Worm (Caenorhabditis elegans) whole organism, early embryonic: Measurements from ENCODE around the gene clec-261.

ENCODE experiments used
- B0310.2 ChIP-seq: sonication (generic microtip); optimal IDR thresholded peaks from 2 replicates; lab custom pipeline; 2016; ENCODE audit warnings: mild to moderate bottlenecking, missing genetic modification characterization, missing compliant biosample characterization
- F13C5.2 ChIP-seq: sonication (generic microtip); optimal IDR thresholded peaks from 2 replicates; lab custom pipeline; 2017; ENCODE audit warnings: mild to moderate bottlenecking, missing genetic modification characterization, inconsistent platforms, missing compliant biosample characterization
- aly-1 ChIP-seq: sonication (generic microtip); optimal IDR thresholded peaks from 2 replicates; lab custom pipeline; 2016; ENCODE audit warnings: missing genetic modification characterization, missing compliant biosample characterization
- ama-1 ChIP-seq: fragments of 150-350 bp; optimal IDR thresholded peaks from 2 replicates; lab custom pipeline; 2014
- ceh-13 ChIP-seq: fragments of 200-800 bp; sonication (Bioruptor generic); optimal IDR thresholded peaks from 2 replicates; lab custom pipeline; 2018; ENCODE audit warnings: mild to moderate bottlenecking, missing genetic modification characterization, missing compliant biosample characterization
- ceh-36 ChIP-seq: sonication (generic microtip); optimal IDR thresholded peaks from 2 replicates; lab custom pipeline; 2016; ENCODE audit warnings: missing genetic modification characterization, inconsistent platforms, missing compliant biosample characterization
- ets-7 ChIP-seq: sonication (generic microtip); optimal IDR thresholded peaks from 2 replicates; lab custom pipeline; 2016; ENCODE audit warnings: missing genotype, missing genetic modification characterization, missing compliant biosample characterization
- flt-1 ChIP-seq: fragments of 200-800 bp; sonication (Bioruptor generic); IDR thresholded peaks from 2 replicates; pipeline ENCODE4 v1.3.6; 2022; ENCODE audit warnings: missing genetic modification characterization, missing compliant biosample characterization
- hmbx-1 ChIP-seq: sonication (generic microtip); optimal IDR thresholded peaks from 2 replicates; lab custom pipeline; 2016; ENCODE audit warnings: mild to moderate bottlenecking, missing genetic modification characterization, missing compliant biosample characterization
- hmg-4 ChIP-seq: fragments of 200-800 bp; sonication (Bioruptor generic); optimal IDR thresholded peaks from 2 replicates; lab custom pipeline; 2018; ENCODE audit warnings: mild to moderate bottlenecking, missing genetic modification characterization, missing compliant biosample characterization
- hnd-1 ChIP-seq: sonication (generic microtip); optimal IDR thresholded peaks from 2 replicates; lab custom pipeline; 2016; ENCODE audit warnings: missing genetic modification characterization, missing compliant biosample characterization
- pes-1 ChIP-seq: fragments of 200-800 bp; sonication (Bioruptor generic); IDR thresholded peaks from 2 replicates; pipeline ENCODE4 v1.3.6; 2022; ENCODE audit warnings: missing genetic modification reagents, missing genetic modification characterization, missing compliant biosample characterization
- scrt-1 ChIP-seq: fragments of 200-800 bp; sonication (Bioruptor generic); IDR thresholded peaks from 2 replicates; pipeline ENCODE4 v1.3.6; 2022; ENCODE audit warnings: missing genetic modification characterization, missing compliant biosample characterization
- sea-1 ChIP-seq: fragments of 200-800 bp; sonication (Bioruptor generic); conservative IDR thresholded peaks from 2 replicates; pipeline ENCODE4 v1.3.6; 2022; ENCODE audit warnings: missing genetic modification characterization, missing compliant biosample characterization
- tbx-11 ChIP-seq: fragments of 200-800 bp; sonication (Bioruptor generic); IDR thresholded peaks from 2 replicates; pipeline ENCODE4 v1.3.6; 2022; ENCODE audit warnings: missing genetic modification characterization, missing compliant biosample characterization
- tbx-37 ChIP-seq: fragments of 200-800 bp; sonication (Bioruptor generic); conservative IDR thresholded peaks from 2 replicates; pipeline ENCODE4 v1.3.6; 2022; ENCODE audit warnings: missing genetic modification reagents, missing genetic modification characterization, missing compliant biosample characterization
- tra-4 ChIP-seq: sonication (generic microtip); optimal IDR thresholded peaks from 2 replicates; lab custom pipeline; 2017; ENCODE audit warnings: missing genetic modification characterization, missing compliant biosample characterization

The clec-261 gene

ce11 chrV:20294388-20294787 lies at the start of gene clec-261:
TSS of gene clec-261 (minus strand) at chrV:20294488.
- TF ChIP-seq F13C5.2 (tag; lab: Kevin White, UChicago) (no peak), aly-1 (tag; lab: Kevin White, UChicago) (no peak), ceh-36 (tag; lab: Kevin White, UChicago) (no peak), ceh-13 (GFP tag; lab: Kevin White, UChicago) (no peak), ets-7 (tag; lab: Kevin White, UChicago) (no peak), pes-1 (no peak), B0310.2 (tag; lab: Kevin White, UChicago) (no peak), tbx-11 (GFP tag; lab: Robert Waterston, UW) (no peak), tra-4 (tag; lab: Kevin White, UChicago) (no peak), flt-1 (GFP tag; lab: Robert Waterston, UW) (no peak), sea-1 (GFP tag; lab: Robert Waterston, UW) (no peak), hnd-1 (tag; lab: Kevin White, UChicago) (no peak)

- TF ChIP-seq aly-1 (tag; lab: Kevin White, UChicago) = no peak
- no peak for TF ChIP-seq F13C5.2 (tag; lab: Kevin White, UChicago)
- no peak for TF ChIP-seq hmbx-1
- TF ChIP-seq hnd-1 (tag; lab: Kevin White, UChicago) = no peak
- TF ChIP-seq tbx-11 (GFP tag; lab: Robert Waterston, UW) = no peak
- TF ChIP-seq ets-7 (tag; lab: Kevin White, UChicago) = no peak
- TF ChIP-seq pes-1 = no peak
- TF ChIP-seq B0310.2 (tag; lab: Kevin White, UChicago) = no peak
- TF ChIP-seq scrt-1 (GFP tag; lab: Robert Waterston, UW) = no peak
- no peak for TF ChIP-seq ceh-13 (GFP tag; lab: Kevin White, UChicago)
Measured at ce11 chrV:20338870-20339269, 44.6 kb upstream of the clec-261 start.

- TF ChIP-seq B0310.2 (tag; lab: Kevin White, UChicago) (no peak), flt-1 (GFP tag; lab: Robert Waterston, UW) (no peak), hmbx-1 (no peak), sea-1 (GFP tag; lab: Robert Waterston, UW) (no peak), pes-1 (no peak), scrt-1 (GFP tag; lab: Robert Waterston, UW) (no peak), tbx-37 (no peak), F13C5.2 (tag; lab: Kevin White, UChicago) (no peak), tra-4 (tag; lab: Kevin White, UChicago) (no peak), tbx-11 (GFP tag; lab: Robert Waterston, UW) (no peak), ama-1 (lab: Kevin White, UChicago) (no peak), hnd-1 (tag; lab: Kevin White, UChicago) (no peak), ceh-13 (GFP tag; lab: Kevin White, UChicago) (no peak), ceh-36 (tag; lab: Kevin White, UChicago) (no peak), aly-1 (tag; lab: Kevin White, UChicago) (no peak), hmg-4 (GFP tag; lab: Kevin White, UChicago) (no peak), ets-7 (tag; lab: Kevin White, UChicago) (no peak)
Measured at ce11 chrV:20338020-20338419, 43.7 kb upstream of the clec-261 start.

ce11 chrV:20335264-20335663 lies 41.0 kb upstream of the clec-261 start, which contains the start of gene Y38H6A.5:
TSS of gene Y38H6A.5 (minus strand) at chrV:20335364.
- TF ChIP-seq pes-1 (no peak), tbx-37 (no peak), flt-1 (GFP tag; lab: Robert Waterston, UW) (no peak), ceh-36 (tag; lab: Kevin White, UChicago) (no peak), tra-4 (tag; lab: Kevin White, UChicago) (no peak), ets-7 (tag; lab: Kevin White, UChicago) (no peak), hmbx-1 (no peak), B0310.2 (tag; lab: Kevin White, UChicago) (no peak), aly-1 (tag; lab: Kevin White, UChicago) (no peak), scrt-1 (GFP tag; lab: Robert Waterston, UW) (no peak), hnd-1 (tag; lab: Kevin White, UChicago) (no peak), sea-1 (GFP tag; lab: Robert Waterston, UW) (no peak), F13C5.2 (tag; lab: Kevin White, UChicago) (no peak), ceh-13 (GFP tag; lab: Kevin White, UChicago) (no peak)

ce11 chrV:20325417-20325816 lies 31.1 kb upstream of the clec-261 start, which contains the start of gene Y38H6A.1:
TSS of gene Y38H6A.1 (plus strand) at chrV:20325717.
- TF ChIP-seq sea-1 (GFP tag; lab: Robert Waterston, UW) (no peak), hmbx-1 (no peak), ama-1 (lab: Kevin White, UChicago) (no peak), hmg-4 (GFP tag; lab: Kevin White, UChicago) (no peak), aly-1 (tag; lab: Kevin White, UChicago) (no peak), hnd-1 (tag; lab: Kevin White, UChicago) (no peak), pes-1 (no peak), ceh-13 (GFP tag; lab: Kevin White, UChicago) (no peak), tbx-37 (no peak), ets-7 (tag; lab: Kevin White, UChicago) (no peak), B0310.2 (tag; lab: Kevin White, UChicago) (no peak), flt-1 (GFP tag; lab: Robert Waterston, UW) (no peak), scrt-1 (GFP tag; lab: Robert Waterston, UW) (no peak), tra-4 (tag; lab: Kevin White, UChicago) (no peak), ceh-36 (tag; lab: Kevin White, UChicago) (no peak), F13C5.2 (tag; lab: Kevin White, UChicago) (no peak), tbx-11 (GFP tag; lab: Robert Waterston, UW) (no peak)

ce11 chrV:20317442-20317841 lies 23.2 kb upstream of the clec-261 start, which contains the start of gene Y113G7C.1:
TSS of gene Y113G7C.1 (plus strand) at chrV:20317742.
- TF ChIP-seq tbx-37 = no peak
- TF ChIP-seq hmbx-1 = no peak
- TF ChIP-seq hnd-1 (tag; lab: Kevin White, UChicago) = no peak
- no peak for TF ChIP-seq scrt-1 (GFP tag; lab: Robert Waterston, UW)
- TF ChIP-seq sea-1 (GFP tag; lab: Robert Waterston, UW) = no peak
- no peak for TF ChIP-seq ama-1 (lab: Kevin White, UChicago)
- no peak for TF ChIP-seq B0310.2 (tag; lab: Kevin White, UChicago)
- TF ChIP-seq ceh-13 (GFP tag; lab: Kevin White, UChicago) = no peak
- no peak for TF ChIP-seq tbx-11 (GFP tag; lab: Robert Waterston, UW)
- TF ChIP-seq ceh-36 (tag; lab: Kevin White, UChicago) = no peak
- TF ChIP-seq flt-1 (GFP tag; lab: Robert Waterston, UW) = no peak
- TF ChIP-seq F13C5.2 (tag; lab: Kevin White, UChicago) = no peak
- TF ChIP-seq hmg-4 (GFP tag; lab: Kevin White, UChicago) = no peak
- TF ChIP-seq tra-4 (tag; lab: Kevin White, UChicago) = no peak
